Fruit fly (Drosophila melanogaster): ENCODE data around the gene CG14086.

CG14086 gene

DNA sequence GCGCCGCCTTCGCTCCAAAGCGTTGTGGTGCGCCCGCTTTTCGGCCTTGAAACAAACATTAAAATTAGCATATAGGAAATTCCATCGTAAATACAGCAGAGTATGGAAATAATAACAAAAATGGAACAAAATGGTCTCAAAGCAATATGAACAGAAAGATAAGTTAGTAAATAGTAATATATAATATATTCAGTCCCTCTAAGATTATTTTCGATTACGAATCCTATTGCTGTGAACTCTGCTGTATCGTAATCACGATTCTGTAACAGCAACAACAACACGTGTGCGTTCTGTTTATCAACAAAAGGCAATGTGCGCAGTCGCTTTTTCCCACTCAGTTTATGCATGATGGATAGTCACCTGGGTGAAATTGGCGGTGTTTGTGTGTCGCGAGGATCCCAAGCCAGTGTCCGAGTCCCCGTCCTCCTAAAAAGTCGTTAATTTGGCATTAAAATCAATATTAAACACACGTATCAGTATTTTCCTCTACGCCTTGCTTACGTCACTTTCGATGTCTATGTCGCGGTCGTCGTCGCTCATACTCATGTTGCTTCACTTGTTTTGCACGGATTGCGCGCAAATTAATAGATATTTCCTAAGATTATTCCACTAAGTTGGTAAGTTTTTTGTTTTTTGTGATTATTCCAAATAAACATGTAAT lies 12.0 kb upstream of the CG14086 start, which contains the start of the genes CG42374 and Mettl5:
Gene CG42374 (plus strand): TSS at position 287 of the 661 bp plus-strand sequence.
Gene Mettl5 (plus strand): TSS at position 287 of the 661 bp plus-strand sequence.
- TF ChIP-seq Mnt (GFP tag; optimal IDR thresholded peaks at IDR 0.05) (peak; percentile 92), CG5204 (GFP tag; optimal IDR thresholded peaks at IDR 0.05) (no peak), kay (GFP tag; ENCODE audit: borderline replicate concordance) (no peak), Clk (GFP tag; optimal IDR thresholded peaks at IDR 0.05) (no peak), toe (GFP tag; optimal IDR thresholded peaks at IDR 0.05) (no peak), cic (GFP tag; optimal IDR thresholded peaks at IDR 0.05) (no peak), Hr96 (GFP tag; optimal IDR thresholded peaks at IDR 0.05) (no peak), CG14711 (tag; optimal IDR thresholded peaks at IDR 0.05) (no peak), CG1620 (GFP tag; optimal IDR thresholded peaks at IDR 0.05) (no peak), pad (GFP tag; optimal IDR thresholded peaks at IDR 0.05) (no peak), cnc (optimal IDR thresholded peaks at IDR 0.05) (no peak), CG7045 (GFP tag; optimal IDR thresholded peaks at IDR 0.05) (peak; percentile 1), tj (GFP tag; optimal IDR thresholded peaks at IDR 0.05) (no peak)

- TF ChIP-seq Mnt (GFP tag; optimal IDR thresholded peaks at IDR 0.05) (peak; percentile 36), CG5204 (GFP tag; optimal IDR thresholded peaks at IDR 0.05) (no peak), CG14711 (tag; optimal IDR thresholded peaks at IDR 0.05) (peak; percentile 77), CG7101 (tag; optimal IDR thresholded peaks at IDR 0.05) (peak; percentile 74), Clk (GFP tag; optimal IDR thresholded peaks at IDR 0.05) (no peak), cnc (optimal IDR thresholded peaks at IDR 0.05) (no peak), CG33017 (tag; optimal IDR thresholded peaks at IDR 0.05) (peak; percentile 77), kay (GFP tag; ENCODE audit: borderline replicate concordance) (peak; percentile 71), bab1 (GFP tag; optimal IDR thresholded peaks at IDR 0.05) (peak; percentile 77), Crg-1 (GFP tag; optimal IDR thresholded peaks at IDR 0.05) (peak; percentile 8), pad (GFP tag; optimal IDR thresholded peaks at IDR 0.05) (peak; percentile 43), CG12768 (GFP tag; optimal IDR thresholded peaks at IDR 0.05) (peak; percentile 73), cic (GFP tag; optimal IDR thresholded peaks at IDR 0.05) (peak; percentile 21), toe (GFP tag; optimal IDR thresholded peaks at IDR 0.05) (no peak), CG1620 (GFP tag; optimal IDR thresholded peaks at IDR 0.05) (peak; percentile 32), ovo (GFP tag; optimal IDR thresholded peaks at IDR 0.05) (no peak), tj (GFP tag; optimal IDR thresholded peaks at IDR 0.05) (peak; percentile 46), CG7045 (GFP tag; optimal IDR thresholded peaks at IDR 0.05) (peak; percentile 62), Hr96 (GFP tag; optimal IDR thresholded peaks at IDR 0.05) (no peak), CG11617 (GFP tag; optimal IDR thresholded peaks at IDR 0.05) (peak; percentile 77)
Observed at dm6 chr3L:19264141-19264487, 11.5 kb upstream of the CG14086 start, which contains the start of gene Max. Max (minus strand) TSS chr3L:19264184.

DNA sequence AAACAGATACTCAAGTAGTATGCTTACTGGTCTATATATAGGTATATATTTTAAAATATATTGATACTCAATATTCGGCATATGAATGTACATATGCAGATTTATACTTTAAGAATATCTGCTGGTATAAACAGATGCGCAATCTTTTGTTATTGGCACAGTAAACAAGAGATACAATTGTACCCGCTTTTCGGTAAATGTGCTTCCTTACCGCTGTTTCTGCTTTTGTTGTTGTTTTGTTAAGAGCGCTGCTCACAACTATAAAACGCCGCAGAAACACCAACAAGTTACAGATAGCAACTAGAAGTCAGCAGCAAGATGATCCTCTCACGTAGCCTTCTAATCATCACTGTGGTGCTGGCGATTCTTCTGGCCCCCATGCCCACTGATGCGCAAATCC lies 9.8 kb upstream of the CG14086 start, which contains the start of gene CG45081:
Gene CG45081 (plus strand): TSS at position 301 of the 400 bp plus-strand sequence.
- TF ChIP-seq cic (GFP tag; optimal IDR thresholded peaks at IDR 0.05) (peak; percentile 5), Mnt (GFP tag; optimal IDR thresholded peaks at IDR 0.05) (no peak)

DNA sequence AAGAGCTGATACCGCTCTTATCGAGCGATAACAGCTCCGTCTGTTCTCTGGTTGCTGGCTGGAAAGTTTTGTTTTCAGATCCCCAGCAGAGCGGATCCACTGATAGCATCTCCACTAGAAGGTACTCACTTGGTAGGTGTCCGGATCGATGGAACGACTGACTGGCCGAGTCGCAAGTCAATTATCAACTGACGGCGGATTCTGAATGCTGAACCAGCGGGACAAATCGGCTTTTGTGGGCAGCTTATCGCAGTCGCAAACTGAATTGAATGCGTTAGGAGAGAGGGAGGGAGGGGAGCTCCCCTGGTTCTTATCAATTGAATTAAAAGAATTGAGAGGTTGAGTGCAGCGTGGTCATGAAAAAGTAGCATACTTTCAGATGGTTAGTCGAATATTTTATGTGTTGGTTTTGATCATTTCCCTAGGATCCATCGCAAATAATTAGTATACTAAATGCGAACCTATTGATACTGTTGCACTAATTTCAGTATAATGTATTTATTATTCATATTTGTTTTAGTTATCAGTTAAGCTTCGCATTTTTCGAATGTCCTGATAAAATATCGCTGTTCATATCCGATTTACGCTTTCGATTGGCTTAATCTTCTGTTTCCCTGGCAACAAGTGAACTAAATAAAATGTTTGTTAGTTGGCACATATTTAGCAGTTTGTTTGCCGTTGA lies 6.7 kb upstream of the CG14086 start, which contains the start of the genes Aldh7A1 and CG14085:
Gene Aldh7A1 (minus strand): TSS at position 194 of the 682 bp plus-strand sequence.
Gene CG14085 (plus strand): TSS at position 632 of the 682 bp plus-strand sequence.
- TF ChIP-seq toe (GFP tag; optimal IDR thresholded peaks at IDR 0.05) (no peak), Mnt (GFP tag; optimal IDR thresholded peaks at IDR 0.05) (peak; percentile 49), CG33017 (tag; optimal IDR thresholded peaks at IDR 0.05) (no peak), pad (GFP tag; optimal IDR thresholded peaks at IDR 0.05) (peak; percentile 8), Crg-1 (GFP tag; optimal IDR thresholded peaks at IDR 0.05) (peak; percentile 11), CG14711 (tag; optimal IDR thresholded peaks at IDR 0.05) (peak; percentile 10), Hr96 (GFP tag; optimal IDR thresholded peaks at IDR 0.05) (peak; percentile 24), tj (GFP tag; optimal IDR thresholded peaks at IDR 0.05) (peak; percentile 48), CG7045 (GFP tag; optimal IDR thresholded peaks at IDR 0.05) (no peak), CG11617 (GFP tag; optimal IDR thresholded peaks at IDR 0.05) (no peak), CG7101 (tag; optimal IDR thresholded peaks at IDR 0.05) (peak; percentile 2), bab1 (GFP tag; optimal IDR thresholded peaks at IDR 0.05) (no peak), kay (GFP tag; ENCODE audit: borderline replicate concordance) (no peak), CG5204 (GFP tag; optimal IDR thresholded peaks at IDR 0.05) (peak; percentile 27), cnc (optimal IDR thresholded peaks at IDR 0.05) (no peak), Clk (GFP tag; optimal IDR thresholded peaks at IDR 0.05) (no peak), CG12768 (GFP tag; optimal IDR thresholded peaks at IDR 0.05) (peak; percentile 69), CG1620 (GFP tag; optimal IDR thresholded peaks at IDR 0.05) (no peak), ovo (GFP tag; optimal IDR thresholded peaks at IDR 0.05) (no peak), cic (GFP tag; optimal IDR thresholded peaks at IDR 0.05) (peak; percentile 55)

- TF ChIP-seq cnc (optimal IDR thresholded peaks at IDR 0.05) (no peak), CG5204 (GFP tag; optimal IDR thresholded peaks at IDR 0.05) (no peak), bab1 (GFP tag; optimal IDR thresholded peaks at IDR 0.05) (no peak), CG14711 (tag; optimal IDR thresholded peaks at IDR 0.05) (no peak), Hr96 (GFP tag; optimal IDR thresholded peaks at IDR 0.05) (no peak), Clk (GFP tag; optimal IDR thresholded peaks at IDR 0.05) (no peak), Crg-1 (GFP tag; optimal IDR thresholded peaks at IDR 0.05) (no peak), cic (GFP tag; optimal IDR thresholded peaks at IDR 0.05) (no peak), CG1620 (GFP tag; optimal IDR thresholded peaks at IDR 0.05) (no peak), tj (GFP tag; optimal IDR thresholded peaks at IDR 0.05) (no peak), kay (GFP tag; ENCODE audit: borderline replicate concordance) (no peak), CG7101 (tag; optimal IDR thresholded peaks at IDR 0.05) (no peak)
Observed at dm6 chr3L:19270542-19270941, 5.0 kb upstream of the CG14086 start, which contains the start of gene CG14088. CG14088 (minus strand) TSS chr3L:19270642.

Measured in whole organism, adult.